Worm (Caenorhabditis elegans) whole organism, L4 larva: Measurements from ENCODE around the gene vab-3.

Source experiments
- D1046.2 ChIP-seq: fragments of 200-800 bp; sonication (Bioruptor generic); IDR thresholded peaks from 2 replicates; pipeline ENCODE4 v1.3.6; 2022; ENCODE audit warnings: missing genetic modification characterization, missing compliant biosample characterization
- F37D6.2 ChIP-seq: sonication (generic microtip); optimal IDR thresholded peaks from 2 replicates; lab custom pipeline; 2016; ENCODE audit warnings: mild to moderate bottlenecking, missing genetic modification characterization, missing compliant biosample characterization
- F44E2.7 ChIP-seq: fragments of 200-800 bp; sonication (Bioruptor generic); IDR thresholded peaks from 2 replicates; pipeline ENCODE4 v2.1.2; 2022; ENCODE audit warnings: missing genetic modification characterization, missing compliant biosample characterization
- T20F7.1 ChIP-seq: fragments of 200-800 bp; sonication (Bioruptor generic); optimal IDR thresholded peaks from 2 replicates; lab custom pipeline; 2018; ENCODE audit warnings: mild to moderate bottlenecking, missing genetic modification characterization, missing compliant biosample characterization
- Y105C5A.15 ChIP-seq: fragments of 200-800 bp; sonication (Bioruptor generic); IDR thresholded peaks from 2 replicates; pipeline ENCODE4 v1.3.6; 2022; ENCODE audit warnings: missing genetic modification characterization, missing compliant biosample characterization
- Y5F2A.4 ChIP-seq: fragments of 200-800 bp; sonication (Bioruptor generic); optimal IDR thresholded peaks from 2 replicates; lab custom pipeline; 2018; ENCODE audit warnings: mild to moderate bottlenecking, missing genetic modification characterization, missing compliant biosample characterization
- ZK546.5 ChIP-seq, 2 experiments: sonication (generic microtip); optimal IDR thresholded peaks; 2 replicates each; lab custom pipeline; 2017; ENCODE audit warnings: missing biosample characterization in 2 of 2, missing genetic modification characterization in 2 of 2
- ceh-62 ChIP-seq: sonication (generic microtip); optimal IDR thresholded peaks from 2 replicates; lab custom pipeline; 2017; ENCODE audit warnings: missing biosample characterization, missing genetic modification characterization
- daf-19 ChIP-seq: fragments of 200-800 bp; sonication (Bioruptor generic); conservative IDR thresholded peaks from 2 replicates; pipeline ENCODE4 v1.3.6; 2022; ENCODE audit warnings: missing genetic modification characterization, missing compliant biosample characterization
- daf-8 ChIP-seq: fragments of 200-800 bp; sonication (Bioruptor generic); IDR thresholded peaks from 2 replicates; pipeline ENCODE4 v1.3.6; 2022; ENCODE audit warnings: missing genetic modification characterization, missing compliant biosample characterization
- dmd-8 ChIP-seq: fragments of 200-800 bp; sonication (Bioruptor generic); IDR thresholded peaks from 2 replicates; pipeline ENCODE4 v1.3.6; 2022; ENCODE audit warnings: missing genetic modification characterization, missing compliant biosample characterization
- dmd-9 ChIP-seq: fragments of 200-800 bp; sonication (Bioruptor generic); IDR thresholded peaks from 2 replicates; pipeline ENCODE4 v1.3.6; 2022; ENCODE audit warnings: missing genetic modification reagents, missing genetic modification characterization, missing compliant biosample characterization
- hlh-11 ChIP-seq: fragments of 200-800 bp; sonication (Bioruptor generic); optimal IDR thresholded peaks from 2 replicates; lab custom pipeline; 2018; ENCODE audit warnings: mild to moderate bottlenecking, missing genetic modification characterization, missing compliant biosample characterization
- jun-1 ChIP-seq: fragments of 150-350 bp; optimal IDR thresholded peaks from 2 replicates; lab custom pipeline; 2014; ENCODE audit warnings: missing biosample characterization, missing genetic modification reagents, missing genetic modification characterization
- lin-39 ChIP-seq: fragments of 150-350 bp; optimal IDR thresholded peaks from 2 replicates; lab custom pipeline; 2014; ENCODE audit warnings: missing biosample characterization, missing genetic modification reagents, missing genetic modification characterization
- lsy-2 ChIP-seq, 2 experiments: fragments of 150-350 bp in 1 of 2; sonication (generic microtip) in 1 of 2; optimal IDR thresholded peaks; 2 replicates each; lab custom pipeline; 2014 to 2017; ENCODE audit warnings: missing biosample characterization in 2 of 2, missing genetic modification characterization in 2 of 2
- madf-9 ChIP-seq: fragments of 200-800 bp; sonication (Bioruptor generic); conservative IDR thresholded peaks from 2 replicates; pipeline ENCODE4 v1.3.6; 2022; ENCODE audit warnings: missing genetic modification reagents, missing genetic modification characterization, missing compliant biosample characterization
- mdl-1 ChIP-seq, 2 experiments: fragments of 150-350 bp in 1 of 2; sonication (generic microtip) in 1 of 2; optimal IDR thresholded peaks; 2 replicates each; lab custom pipeline; 2014 to 2017; ENCODE audit warnings: missing biosample characterization in 2 of 2, missing genetic modification characterization in 2 of 2
- mxl-2 ChIP-seq: fragments of 200-800 bp; sonication (Bioruptor generic); conservative IDR thresholded peaks from 2 replicates; pipeline ENCODE4 v1.3.6; 2022; ENCODE audit warnings: missing genetic modification reagents, missing genetic modification characterization, missing compliant biosample characterization
- mxl-3 ChIP-seq: fragments of 200-800 bp; sonication (Bioruptor generic); optimal IDR thresholded peaks from 2 replicates; lab custom pipeline; 2018; ENCODE audit warnings: mild to moderate bottlenecking, missing genetic modification characterization, missing compliant biosample characterization
- nhr-10 ChIP-seq: fragments of 150-350 bp; optimal IDR thresholded peaks from 2 replicates; lab custom pipeline; 2014; ENCODE audit warnings: missing biosample characterization, missing genetic modification characterization
- nhr-102 ChIP-seq: sonication (generic microtip); optimal IDR thresholded peaks from 2 replicates; lab custom pipeline; 2016; ENCODE audit warnings: mild to moderate bottlenecking, missing genetic modification characterization, moderate library complexity, missing compliant biosample characterization
- nhr-25 ChIP-seq: sonication (generic microtip); optimal IDR thresholded peaks from 2 replicates; lab custom pipeline; 2017; ENCODE audit warnings: missing genetic modification characterization, mild to moderate bottlenecking, missing compliant biosample characterization, antibody characterized with exemption, moderate library complexity, borderline replicate concordance; ENCODE audit not compliant: insufficient read depth
- nhr-28 ChIP-seq: fragments of 150-350 bp; optimal IDR thresholded peaks from 2 replicates; lab custom pipeline; 2014; ENCODE audit warnings: missing biosample characterization, missing genetic modification characterization
- pha-4 ChIP-seq, 2 experiments: fragments of 150-350 bp in 1 of 2; fragments of 200-800 bp in 1 of 2; sonication (Bioruptor generic) in 1 of 2; IDR thresholded peaks in 1 of 2; optimal IDR thresholded peaks in 1 of 2; 2 replicates each; pipeline versions ENCODE4 v1.3.6 to Lab custom; 2014 to 2022; ENCODE audit warnings: missing genetic modification characterization in 2 of 2, missing genetic modification reagents in 2 of 2, missing biosample characterization in 1 of 2, missing compliant biosample characterization in 1 of 2
- pqm-1 ChIP-seq: sonication (generic microtip); optimal IDR thresholded peaks from 2 replicates; lab custom pipeline; 2017; ENCODE audit warnings: missing biosample characterization, missing genetic modification characterization
- snpc-1.2 ChIP-seq: fragments of 200-800 bp; sonication (Bioruptor generic); IDR thresholded peaks from 2 replicates; pipeline ENCODE4 v1.3.6; 2022; ENCODE audit warnings: missing genetic modification reagents, missing genetic modification characterization, missing compliant biosample characterization
- snpc-4 ChIP-seq: fragments of 150-350 bp; optimal IDR thresholded peaks from 2 replicates; lab custom pipeline; 2014; ENCODE audit warnings: missing biosample characterization, missing genetic modification characterization
- spr-1 ChIP-seq: sonication (generic microtip); optimal IDR thresholded peaks from 2 replicates; lab custom pipeline; 2016; ENCODE audit warnings: mild to moderate bottlenecking, missing genetic modification characterization, missing compliant biosample characterization
- tra-1 ChIP-seq: fragments of 200-800 bp; sonication (Bioruptor generic); IDR thresholded peaks from 2 replicates; pipeline ENCODE4 v1.3.6; 2022; ENCODE audit warnings: missing genetic modification reagents, missing genetic modification characterization, missing compliant biosample characterization
- unc-62 ChIP-seq, 3 experiments: fragments of 150-350 bp in 1 of 3; sonication (generic microtip); optimal IDR thresholded peaks in 2 of 3; peaks in 1 of 3; 1 replicate in 1 of 3; 2 replicates in 2 of 3; lab custom pipeline; 2014 to 2017; ENCODE audit warnings: missing biosample characterization in 3 of 3, missing genetic modification characterization in 3 of 3, missing genetic modification reagents in 3 of 3, missing genotype in 1 of 3
- zfp-3 ChIP-seq: fragments of 200-800 bp; sonication (Bioruptor generic); conservative IDR thresholded peaks from 2 replicates; pipeline ENCODE4 v1.3.6; 2022; ENCODE audit warnings: missing genetic modification reagents, missing genetic modification characterization, missing compliant biosample characterization
- ztf-7 ChIP-seq: fragments of 150-350 bp; optimal IDR thresholded peaks from 2 replicates; lab custom pipeline; 2014; ENCODE audit warnings: missing biosample characterization, missing genetic modification characterization

vab-3 gene

ce11 chrX:10499590-10499989 is at the start of gene vab-3:
TSS of gene vab-3 (plus strand) at chrX:10499890.
- TF ChIP-seq nhr-10 (tag; lab: Kevin White, UChicago) (no peak), Y105C5A.15 (GFP tag; lab: Robert Waterston, UW) (no peak), tra-1 (GFP tag; lab: Robert Waterston, UW) (no peak), pqm-1 (tag; lab: Kevin White, UChicago) (no peak), lsy-2 (tag; optimal IDR thresholded peaks at IDR 0.05; lab: Kevin White, UChicago) (no peak), mxl-3 (GFP tag; lab: Kevin White, UChicago) (no peak), Y5F2A.4 (GFP tag; lab: Kevin White, UChicago) (no peak), mdl-1 (tag; optimal IDR thresholded peaks at IDR 0.05; lab: Kevin White, UChicago) (no peak), snpc-4 (tag; lab: Kevin White, UChicago) (no peak), lin-39 (no peak), F37D6.2 (tag; lab: Kevin White, UChicago) (no peak), F44E2.7 (GFP tag; lab: Robert Waterston, UW) (no peak), mxl-2 (GFP tag; lab: Robert Waterston, UW) (no peak), T20F7.1 (no peak), nhr-28 (tag; lab: Kevin White, UChicago) (no peak), ZK546.5 (tag; optimal IDR thresholded peaks at IDR 0.05; lab: Kevin White, UChicago) (no peak), spr-1 (tag; lab: Kevin White, UChicago) (no peak), zfp-3 (GFP tag; lab: Robert Waterston, UW) (no peak), ceh-62 (tag; lab: Kevin White, UChicago) (no peak)
- TF ChIP-seq, all 104 proteins: peak for 0

DNA sequence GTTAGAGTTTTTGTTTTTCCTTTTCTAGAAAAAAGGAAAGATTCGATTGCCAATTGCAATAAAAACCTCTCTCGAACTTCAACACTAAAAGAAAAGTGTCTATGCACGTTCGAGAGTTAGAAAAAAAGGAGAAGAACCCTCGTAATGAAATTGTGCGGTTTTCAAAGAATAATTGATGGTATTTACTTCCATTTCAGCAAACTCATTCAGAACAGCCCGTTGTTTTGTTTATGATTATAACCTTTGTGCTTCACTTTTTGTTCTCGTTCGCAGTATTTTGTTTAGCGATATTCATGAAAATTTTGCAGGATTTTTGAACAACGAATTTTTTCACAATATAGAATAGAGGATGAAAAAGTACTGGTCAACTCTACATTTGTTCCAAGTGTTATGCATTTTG is 45.7 kb upstream of the vab-3 start, which contains the start of gene lgc-41:
Gene lgc-41 (plus strand): TSS at position 301 of the 400 bp plus-strand sequence.
- TF ChIP-seq nhr-102 (tag; lab: Kevin White, UChicago) (no peak), jun-1 (no peak), daf-19 (no peak), ztf-7 (no peak), dmd-8 (GFP tag; lab: Robert Waterston, UW) (no peak), madf-9 (no peak), snpc-1.2 (no peak), daf-8 (GFP tag; lab: Robert Waterston, UW) (no peak), dmd-9 (GFP tag; lab: Robert Waterston, UW) (no peak)

ce11 chrX:10462391-10462790 is 37.3 kb upstream of the vab-3 start:
- no peak for TF ChIP-seq D1046.2 (GFP tag; lab: Robert Waterston, UW)
- no peak for TF ChIP-seq mdl-1 (tag; optimal IDR thresholded peaks at IDR 0.05; lab: Kevin White, UChicago)
- peak in 1 of 2 experiments; percentile 10 for TF ChIP-seq unc-62 (GFP tag; optimal IDR thresholded peaks at IDR 0.05 in 1 of 2; lab: Kevin White, UChicago)
- no peak for TF ChIP-seq unc-62 (tag; optimal IDR thresholded peaks at IDR 0.05; lab: Kevin White, UChicago)
- TF ChIP-seq, all 104 proteins: peak for 1

- TF ChIP-seq nhr-25 (no peak), pha-4 (GFP tag; IDR thresholded peaks at IDR 0.05; lab: Robert Waterston, UW) (no peak), pha-4 (tag; optimal IDR thresholded peaks at IDR 0.05; lab: Kevin White, UChicago) (no peak), hlh-11 (tag; lab: Kevin White, UChicago) (no peak), unc-62 (GFP tag; optimal IDR thresholded peaks at IDR 0.05 in 1 of 2; lab: Kevin White, UChicago) (peak in 1 of 2 experiments; percentile 60), unc-62 (tag; optimal IDR thresholded peaks at IDR 0.05; lab: Kevin White, UChicago) (no peak)
Measured at ce11 chrX:10463542-10463941, 36.1 kb upstream of the vab-3 start, which contains the start of gene C39B10.1. TSS of gene C39B10.1 (minus strand) at chrX:10463642.
